Worm (Caenorhabditis elegans): Measurements from ENCODE around the gene srab-8.
A peak's percentile ranks its signal among the peaks of the same experiment; 100 is the strongest.

Gene srab-8

ce11 chrV:3145241-3145640 lies 31.0 kb upstream of the srab-8 start:
- TF ChIP-seq zfh-2 (GFP tag; conservative IDR thresholded peaks at IDR 0.05), result peak; percentile 87
- peak; percentile 81; the same call in 1 of the 2 replicates for TF ChIP-seq egrh-3 (GFP tag; IDR thresholded peaks at IDR 0.05)
- no peak for TF ChIP-seq dpff-1 (tag; optimal IDR thresholded peaks at IDR 0.05)

DNA sequence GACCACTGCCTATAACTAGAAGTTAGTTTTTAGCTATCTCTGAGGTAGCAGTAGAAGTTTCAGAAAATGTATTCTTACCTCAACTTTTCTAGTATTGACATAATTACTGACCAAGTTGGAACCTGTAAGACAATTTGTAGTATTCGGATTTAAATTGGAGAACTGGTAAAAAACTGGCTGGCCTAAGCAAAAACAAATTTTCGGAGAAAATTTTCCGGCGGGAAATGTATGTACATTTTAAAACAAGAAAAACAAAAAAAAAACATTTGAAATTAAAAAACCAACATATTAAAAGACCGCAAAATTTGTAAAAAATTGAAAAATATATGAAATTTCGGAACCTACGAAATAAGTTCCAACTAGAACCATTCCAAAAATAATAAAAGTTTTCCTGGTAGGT lies 29.3 kb upstream of the srab-8 start, which contains the start of gene srab-11:
TSS of gene srab-11 (minus strand) at position 101 of the 400 bp plus-strand sequence.
- TF ChIP-seq attf-3 (GFP tag; conservative IDR thresholded peaks at IDR 0.05) (no peak), lin-40 (tag; optimal IDR thresholded peaks at IDR 0.05) (no peak), ztf-25 (GFP tag; IDR thresholded peaks at IDR 0.05) (no peak), zim-3 (tag; optimal IDR thresholded peaks at IDR 0.05) (no peak), nfya-1 (tag; optimal IDR thresholded peaks at IDR 0.05; ENCODE audit: borderline replicate concordance, insufficient read depth) (no peak), ceh-27 (GFP tag; optimal IDR thresholded peaks at IDR 0.05) (no peak), B0035.1 (tag; optimal IDR thresholded peaks at IDR 0.05) (no peak), atf-7 (tag; optimal IDR thresholded peaks at IDR 0.05) (no peak), nhr-179 (tag; optimal IDR thresholded peaks at IDR 0.05) (no peak), nhr-80 (tag; optimal IDR thresholded peaks at IDR 0.05) (no peak), egl-44 (GFP tag; IDR thresholded peaks at IDR 0.05) (no peak), repo-1 (tag; optimal IDR thresholded peaks at IDR 0.05) (no peak), ztf-18 (tag; optimal IDR thresholded peaks at IDR 0.05) (no peak), hlh-26 (GFP tag; conservative IDR thresholded peaks at IDR 0.05) (no peak), zfh-2 (GFP tag; conservative IDR thresholded peaks at IDR 0.05) (no peak), madf-3 (GFP tag; IDR thresholded peaks at IDR 0.05) (no peak), snpc-1.1 (tag; optimal IDR thresholded peaks at IDR 0.05; ENCODE audit: insufficient read depth) (no peak), lin-26 (GFP tag; IDR thresholded peaks at IDR 0.05) (no peak), rcor-1 (GFP tag; IDR thresholded peaks at IDR 0.05) (no peak), cebp-1 (GFP tag; IDR thresholded peaks at IDR 0.05) (no peak), cebp-1 (tag; optimal IDR thresholded peaks at IDR 0.05) (no peak)

DNA sequence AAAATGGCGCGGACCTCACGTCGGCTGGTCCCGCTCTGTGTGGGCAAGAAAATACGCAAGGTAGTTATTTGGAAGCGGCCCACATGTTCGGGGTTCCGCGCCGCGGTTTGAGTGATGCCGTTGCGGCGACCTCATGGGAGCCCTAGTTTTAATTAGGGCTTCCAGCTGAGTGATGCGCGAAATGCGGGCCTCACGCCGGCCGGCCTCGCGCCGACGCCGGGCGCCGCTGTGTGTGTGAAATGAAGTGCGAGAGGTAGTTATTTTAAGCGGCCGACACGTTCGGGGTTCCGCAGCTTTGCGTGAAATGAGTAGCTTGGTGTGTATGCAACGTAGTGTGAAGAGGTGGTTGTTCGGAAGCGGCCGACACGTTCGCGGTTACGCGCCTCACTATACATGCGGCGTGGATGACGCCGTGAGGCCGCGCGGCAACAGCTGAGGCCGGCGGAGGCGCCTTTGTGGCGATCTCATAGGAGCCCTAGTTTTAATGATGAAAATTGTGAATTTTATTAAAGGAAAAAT lies 26.3 kb upstream of the srab-8 start:
- no peak for TF ChIP-seq cebp-1 (GFP tag; IDR thresholded peaks at IDR 0.05)
- TF ChIP-seq cebp-1 (tag; optimal IDR thresholded peaks at IDR 0.05), result no peak
- TF ChIP-seq zfh-2 (GFP tag; conservative IDR thresholded peaks at IDR 0.05), result peak; percentile 89
- no peak for TF ChIP-seq ekl-4 (GFP tag; IDR thresholded peaks at IDR 0.05)
- TF ChIP-seq dpff-1 (tag; optimal IDR thresholded peaks at IDR 0.05), result no peak
- peak; percentile 39; the same call in 1 of the 2 replicates for TF ChIP-seq egrh-3 (GFP tag; IDR thresholded peaks at IDR 0.05)
- peak; percentile 40; the same call in 1 of the 2 replicates for TF ChIP-seq ztf-28 (GFP tag; IDR thresholded peaks at IDR 0.05)
- TF ChIP-seq F57C9.4 (tag; optimal IDR thresholded peaks at IDR 0.05), result no peak
- no peak for TF ChIP-seq snpc-4 (GFP tag; optimal IDR thresholded peaks at IDR 0.05)
- peak in 2 of 4 experiments; percentile 58 to 86 for TF ChIP-seq snpc-4 (tag; optimal IDR thresholded peaks at IDR 0.05)
- no peak for TF ChIP-seq F10E7.11 (tag; optimal IDR thresholded peaks at IDR 0.05)
- TF ChIP-seq let-607 (tag; optimal IDR thresholded peaks at IDR 0.05), result no peak
- TF ChIP-seq rcor-1 (GFP tag; IDR thresholded peaks at IDR 0.05), result no peak
- TF ChIP-seq Y56A3A.18 (GFP tag; IDR thresholded peaks at IDR 0.05), result no peak

ce11 chrV:3151862-3152261 lies 24.4 kb upstream of the srab-8 start, which contains the start of gene srab-6:
Gene srab-6 (minus strand): TSS chrV:3151962.
- TF ChIP-seq madf-8 (GFP tag; conservative IDR thresholded peaks at IDR 0.05) (no peak), hsf-1 (GFP tag; IDR thresholded peaks at IDR 0.05) (no peak)
